Fruit fly (Drosophila melanogaster) whole organism, embryonic: Measurements from ENCODE around the gene ninaE.

ENCODE experiments used
- Awh ChIP-seq: fragments of 200-800 bp; sonication (Bioruptor generic); IDR thresholded peaks from 2 replicates; pipeline ENCODE4, ENCODE4 v1.3.6; 2022; ENCODE audit warnings: missing biosample characterization, missing genetic modification characterization
- CG11093 ChIP-seq: fragments of 200-800 bp; sonication (Bioruptor generic); IDR thresholded peaks from 3 replicates; pipeline ENCODE4 v1.3.6; 2022; ENCODE audit warnings: missing biosample characterization, missing genetic modification characterization
- CG12391 ChIP-seq: fragments of 200-800 bp; sonication (Bioruptor generic); optimal IDR thresholded peaks from 3 replicates; lab custom pipeline; 2018; ENCODE audit warnings: missing biosample characterization, mild to moderate bottlenecking, missing genetic modification characterization, moderate library complexity
- CG12744 ChIP-seq: fragments of 200-800 bp; sonication (Bioruptor generic); optimal IDR thresholded peaks from 2 replicates; lab custom pipeline; 2016; ENCODE audit warnings: missing biosample characterization, missing genetic modification characterization
- CG15514 ChIP-seq: fragments of 200-800 bp; sonication (Bioruptor generic); optimal IDR thresholded peaks from 3 replicates; lab custom pipeline; 2017; ENCODE audit warnings: missing biosample characterization, missing genetic modification characterization, mild to moderate bottlenecking, moderate library complexity, missing genetic modification reagents
- CG16815 ChIP-seq: fragments of 200-800 bp; sonication (Bioruptor generic); optimal IDR thresholded peaks from 3 replicates; lab custom pipeline; 2017; ENCODE audit warnings: missing biosample characterization, mild to moderate bottlenecking, missing genetic modification characterization
- CG17829 ChIP-seq: fragments of 200-800 bp; optimal IDR thresholded peaks from 2 replicates; lab custom pipeline; 2019; ENCODE audit warnings: missing biosample characterization, mild to moderate bottlenecking, missing genetic modification characterization, moderate library complexity
- CG17912 ChIP-seq: fragments of 200-800 bp; sonication (Bioruptor generic); optimal IDR thresholded peaks from 2 replicates; lab custom pipeline; 2018; ENCODE audit warnings: missing biosample characterization, mild to moderate bottlenecking, missing genetic modification characterization
- CG18619 ChIP-seq: fragments of 200-800 bp; sonication (Bioruptor generic); optimal IDR thresholded peaks from 3 replicates; lab custom pipeline; 2017; ENCODE audit warnings: missing biosample characterization, mild to moderate bottlenecking, missing genetic modification characterization
- CG3995 ChIP-seq: fragments of 200-800 bp; sonication (Bioruptor generic); optimal IDR thresholded peaks from 3 replicates; lab custom pipeline; 2016; ENCODE audit warnings: missing biosample characterization, missing genetic modification characterization
- CG4424 ChIP-seq: fragments of 200-800 bp; sonication (Bioruptor generic); optimal IDR thresholded peaks from 3 replicates; lab custom pipeline; 2016; ENCODE audit warnings: missing biosample characterization, missing genetic modification characterization
- CG4730 ChIP-seq: fragments of 200-800 bp; sonication (Bioruptor generic); IDR thresholded peaks from 2 replicates; pipeline ENCODE4 v1.3.6; 2022; ENCODE audit warnings: missing biosample characterization, missing genetic modification characterization
- CG6272 ChIP-seq: fragments of 200-800 bp; sonication (Bioruptor generic); IDR thresholded peaks from 2 replicates; pipeline ENCODE4 v1.3.6; 2022; ENCODE audit warnings: missing biosample characterization, missing genetic modification characterization
- CG6765 ChIP-seq: fragments of 200-800 bp; sonication (Bioruptor generic); optimal IDR thresholded peaks from 3 replicates; lab custom pipeline; 2017; ENCODE audit warnings: missing biosample characterization, mild to moderate bottlenecking, missing genetic modification characterization
- CG9727 ChIP-seq: fragments of 200-800 bp; sonication (Bioruptor generic); optimal IDR thresholded peaks from 3 replicates; lab custom pipeline; 2017; ENCODE audit warnings: missing biosample characterization, mild to moderate bottlenecking, missing genetic modification characterization
- CG9817 ChIP-seq: fragments of 200-800 bp; sonication (Bioruptor generic); optimal IDR thresholded peaks from 2 replicates; lab custom pipeline; 2018; ENCODE audit warnings: missing biosample characterization, mild to moderate bottlenecking, missing genetic modification characterization, moderate library complexity
- CHES-1-like ChIP-seq: fragments of 200-800 bp; sonication (Bioruptor generic); optimal IDR thresholded peaks from 2 replicates; lab custom pipeline; 2016; ENCODE audit warnings: missing biosample characterization, missing genetic modification characterization
- Dip3 ChIP-seq: fragments of 200-800 bp; sonication (Bioruptor generic); optimal IDR thresholded peaks from 3 replicates; lab custom pipeline; 2016; ENCODE audit warnings: missing biosample characterization, missing genetic modification characterization
- Dll ChIP-seq: fragments of 200-800 bp; sonication (Bioruptor generic); IDR thresholded peaks from 4 replicates; pipeline ENCODE4 v1.3.6; 2022; ENCODE audit warnings: missing biosample characterization, missing genetic modification characterization; ENCODE audit not compliant: partially characterized antibody
- Elba2 ChIP-seq: fragments of 200-800 bp; sonication (Bioruptor generic); optimal IDR thresholded peaks from 3 replicates; lab custom pipeline; 2016; ENCODE audit warnings: missing biosample characterization, missing genetic modification characterization
- Hmr ChIP-seq: fragments of 200-800 bp; sonication (Bioruptor generic); optimal IDR thresholded peaks from 3 replicates; lab custom pipeline; 2017; ENCODE audit warnings: mild to moderate bottlenecking, missing biosample characterization, missing genetic modification reagents, missing genetic modification characterization
- Hr39 ChIP-seq: fragments of >200 bp; optimal IDR thresholded peaks from 2 replicates; lab custom pipeline; 2017
- Hsf ChIP-seq: fragments of 200-800 bp; sonication (Bioruptor generic); optimal IDR thresholded peaks from 3 replicates; lab custom pipeline; 2016; ENCODE audit warnings: missing biosample characterization, missing genetic modification characterization
- Med ChIP-seq: fragments of 200-800 bp; sonication (Bioruptor generic); peaks from one replicate; lab custom pipeline; 2016; ENCODE audit warnings: missing biosample characterization, missing genetic modification characterization, mild to moderate bottlenecking, inconsistent platforms, moderate library complexity
- Myb ChIP-seq: fragments of 200-800 bp; sonication (Bioruptor generic); optimal IDR thresholded peaks from 2 replicates; lab custom pipeline; 2016; ENCODE audit warnings: missing biosample characterization, missing genetic modification characterization
- Side ChIP-seq: fragments of 200-800 bp; sonication (Bioruptor generic); optimal IDR thresholded peaks from 2 replicates; lab custom pipeline; 2016; ENCODE audit warnings: missing biosample characterization, missing genetic modification characterization
- Xrp1 ChIP-seq: fragments of 200-800 bp; sonication (Bioruptor generic); IDR thresholded peaks from 2 replicates; pipeline ENCODE4 v1.3.6; 2022; ENCODE audit warnings: missing biosample characterization, missing genetic modification characterization
- ara ChIP-seq: fragments of 200-800 bp; sonication (Bioruptor generic); IDR thresholded peaks from 2 replicates; pipeline ENCODE4 v1.3.6; 2022; ENCODE audit warnings: missing biosample characterization, missing genetic modification characterization
- bab2 ChIP-seq: fragments of 200-800 bp; sonication (Bioruptor generic); optimal IDR thresholded peaks from 2 replicates; lab custom pipeline; 2016; ENCODE audit warnings: missing biosample characterization, missing genetic modification characterization
- bcd ChIP-seq: fragments of 200-800 bp; sonication (Bioruptor generic); optimal IDR thresholded peaks from 2 replicates; lab custom pipeline; 2017; ENCODE audit warnings: missing biosample characterization, mild to moderate bottlenecking, missing genetic modification characterization
- croc ChIP-seq: fragments of 200-800 bp; sonication (Bioruptor generic); conservative IDR thresholded peaks from 3 replicates; pipeline ENCODE4 v1.3.6; 2022; ENCODE audit warnings: missing biosample characterization, missing genetic modification characterization
- crp ChIP-seq, 2 experiments: fragments of 200-800 bp; sonication (Bioruptor generic); optimal IDR thresholded peaks; 2 replicates in 1 of 2; 3 replicates in 1 of 2; lab custom pipeline; 2017; ENCODE audit warnings: missing biosample characterization in 2 of 2, missing genetic modification characterization in 2 of 2, mild to moderate bottlenecking in 1 of 2, moderate library complexity in 1 of 2
- exex ChIP-seq: fragments of 200-800 bp; sonication (Bioruptor generic); optimal IDR thresholded peaks from 4 replicates; lab custom pipeline; 2018; ENCODE audit warnings: missing biosample characterization, mild to moderate bottlenecking, missing genetic modification characterization, moderate library complexity
- fu2 ChIP-seq: fragments of 200-800 bp; sonication (Bioruptor generic); optimal IDR thresholded peaks from 2 replicates; lab custom pipeline; 2016; ENCODE audit warnings: missing biosample characterization, missing genetic modification characterization
- gcm ChIP-seq: fragments of 200-800 bp; sonication (Bioruptor generic); optimal IDR thresholded peaks from 2 replicates; lab custom pipeline; 2019; ENCODE audit warnings: missing biosample characterization, mild to moderate bottlenecking, missing genetic modification characterization, moderate library complexity
- gem ChIP-seq: fragments of 200-800 bp; sonication (Bioruptor generic); optimal IDR thresholded peaks from 2 replicates; lab custom pipeline; 2019; ENCODE audit warnings: missing biosample characterization, mild to moderate bottlenecking, missing genetic modification characterization, moderate library complexity
- jing ChIP-seq: fragments of 200-800 bp; sonication (Bioruptor generic); optimal IDR thresholded peaks from 2 replicates; lab custom pipeline; 2018; ENCODE audit warnings: missing biosample characterization, mild to moderate bottlenecking, missing genetic modification characterization
- jumu ChIP-seq: fragments of 200-800 bp; sonication (Bioruptor generic); optimal IDR thresholded peaks from 3 replicates; lab custom pipeline; 2016; ENCODE audit warnings: missing biosample characterization, missing genetic modification characterization
- peb ChIP-seq: fragments of 200-800 bp; sonication (Bioruptor generic); IDR thresholded peaks from 2 replicates; pipeline ENCODE4 v1.3.6; 2022; ENCODE audit warnings: missing biosample characterization, missing genetic modification characterization
- phol ChIP-seq: fragments of 200-800 bp; sonication (Bioruptor generic); optimal IDR thresholded peaks from 3 replicates; lab custom pipeline; 2018; ENCODE audit warnings: missing biosample characterization, mild to moderate bottlenecking, missing genetic modification characterization, moderate library complexity
- seq ChIP-seq: fragments of 200-800 bp; sonication (Bioruptor generic); IDR thresholded peaks from 2 replicates; pipeline ENCODE4 v1.3.6; 2022; ENCODE audit warnings: missing biosample characterization, missing genetic modification characterization
- slou ChIP-seq: fragments of 200-800 bp; sonication (Bioruptor generic); optimal IDR thresholded peaks from 3 replicates; lab custom pipeline; 2016; ENCODE audit warnings: missing biosample characterization, missing genetic modification characterization
- sna ChIP-seq: fragments of 200-800 bp; sonication (Bioruptor generic); IDR thresholded peaks from 2 replicates; pipeline ENCODE4 v1.3.6; 2022; ENCODE audit warnings: missing biosample characterization, missing genetic modification characterization; ENCODE audit not compliant: partially characterized antibody
- tap ChIP-seq: fragments of 200-800 bp; optimal IDR thresholded peaks from 3 replicates; lab custom pipeline; 2019; ENCODE audit warnings: missing biosample characterization, mild to moderate bottlenecking, missing genetic modification characterization, moderate library complexity
- tgo ChIP-seq: fragments of 200-800 bp; sonication (Bioruptor generic); IDR thresholded peaks from 3 replicates; pipeline ENCODE4 v1.3.6; 2022; ENCODE audit warnings: missing biosample characterization, missing genetic modification characterization
- toy ChIP-seq: fragments of 200-800 bp; sonication (Bioruptor generic); IDR thresholded peaks from 2 replicates; pipeline ENCODE4 v1.3.6; 2022; ENCODE audit warnings: missing biosample characterization, missing genetic modification characterization
- trem ChIP-seq: fragments of 200-800 bp; optimal IDR thresholded peaks from 3 replicates; lab custom pipeline; 2019; ENCODE audit warnings: missing biosample characterization, mild to moderate bottlenecking, missing genetic modification characterization, moderate library complexity
- ttk ChIP-seq: fragments of 200-800 bp; sonication (Bioruptor generic); IDR thresholded peaks from 2 replicates; pipeline ENCODE4 v2.1.2; 2022; ENCODE audit warnings: missing biosample characterization, missing genetic modification characterization
- twi ChIP-seq: fragments of 200-800 bp; optimal IDR thresholded peaks from 2 replicates; lab custom pipeline; 2019; ENCODE audit warnings: missing biosample characterization, mild to moderate bottlenecking, missing genetic modification characterization, moderate library complexity
- vvl ChIP-seq: fragments of 200-800 bp; sonication (Bioruptor generic); IDR thresholded peaks from 2 replicates; pipeline ENCODE4 v1.3.6; 2022; ENCODE audit warnings: missing biosample characterization, missing genetic modification characterization
- wor ChIP-seq: fragments of 200-800 bp; sonication (Bioruptor generic); IDR thresholded peaks from 2 replicates; pipeline ENCODE4 v1.3.6; 2022; ENCODE audit warnings: missing biosample characterization, missing genetic modification characterization
- zfh1 ChIP-seq: fragments of 200-800 bp; sonication (Bioruptor generic); IDR thresholded peaks from 3 replicates; pipeline ENCODE4 v1.3.6; 2022; ENCODE audit warnings: missing biosample characterization, missing genetic modification characterization

Gene ninaE

DNA sequence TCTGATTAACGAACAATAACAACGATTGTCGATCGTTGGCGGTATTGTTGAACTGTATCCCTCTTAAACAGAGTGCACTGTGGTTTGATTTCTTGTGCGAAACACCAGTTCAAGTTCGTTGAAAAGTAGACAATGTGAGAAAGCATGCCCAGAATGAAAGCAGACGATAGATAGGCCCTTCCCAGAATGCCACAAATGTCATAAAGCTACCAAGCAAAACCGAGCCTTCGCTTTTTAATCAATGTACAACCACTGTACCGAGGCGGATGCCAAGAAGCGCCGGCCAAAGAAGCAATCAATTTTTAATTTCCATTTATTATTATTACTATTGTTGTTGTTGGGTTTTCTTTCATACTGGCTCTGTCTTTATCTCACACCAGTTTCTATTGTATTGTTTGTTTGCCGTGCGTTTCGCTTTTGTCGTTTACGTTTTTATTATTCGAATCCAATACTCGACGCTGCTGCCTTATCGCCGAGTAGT, 20.9 kb upstream of the ninaE start (continued):
- peak; percentile 78 for TF ChIP-seq wor (GFP tag; lab: Robert Waterston, UW)
- TF ChIP-seq fu2 (GFP tag; lab: Kevin White, UChicago) = peak; percentile 64
- TF ChIP-seq Side (GFP tag; lab: Kevin White, UChicago) = peak; percentile 53
- peak; percentile 67 for TF ChIP-seq CHES-1-like (GFP tag; lab: Kevin White, UChicago)
- TF ChIP-seq seq (GFP tag; lab: Robert Waterston, UW) = peak; percentile 93
- peak; percentile 35 for TF ChIP-seq trem (tag; lab: Kevin White, UChicago)
- peak; percentile 65 for TF ChIP-seq Myb (GFP tag; lab: Kevin White, UChicago)
- TF ChIP-seq Med (GFP tag; lab: Kevin White, UChicago) = peak; percentile 96
- no peak for TF ChIP-seq CG6765 (GFP tag; lab: Kevin White, UChicago)
- TF ChIP-seq exex (tag; lab: Kevin White, UChicago) = peak; percentile 87
- TF ChIP-seq sna (GFP tag; lab: Robert Waterston, UW) = no peak
- TF ChIP-seq toy = no peak
- TF ChIP-seq Dll = no peak
- TF ChIP-seq CG12744 (GFP tag; lab: Kevin White, UChicago) = peak; percentile 69
- peak; percentile 51 for TF ChIP-seq Dip3 (GFP tag; lab: Kevin White, UChicago)
- TF ChIP-seq tgo (GFP tag; lab: Robert Waterston, UW) = peak; percentile 86
- no peak for TF ChIP-seq Hr39 (lab: Kevin White, UChicago)
- peak; percentile 67 for TF ChIP-seq gcm
- no peak for TF ChIP-seq slou
- peak; percentile 67 for TF ChIP-seq peb (GFP tag; lab: Robert Waterston, UW)
- peak; percentile 82 for TF ChIP-seq ara (GFP tag; lab: Robert Waterston, UW)
- TF ChIP-seq Elba2 (GFP tag; lab: Kevin White, UChicago) = no peak
- TF ChIP-seq CG15514 (GFP tag; lab: Kevin White, UChicago) = peak; percentile 74
- peak; percentile 74 for TF ChIP-seq tap (tag; lab: Kevin White, UChicago)
- peak; percentile 77 for TF ChIP-seq CG18619 (GFP tag; lab: Kevin White, UChicago)
- peak; percentile 87 for TF ChIP-seq zfh1 (GFP tag; lab: Robert Waterston, UW)
- TF ChIP-seq gem = peak; percentile 89
- peak; percentile 68 for TF ChIP-seq CG16815 (GFP tag; lab: Kevin White, UChicago)
- TF ChIP-seq Hsf (GFP tag; lab: Kevin White, UChicago) = peak; percentile 87
- TF ChIP-seq bcd (GFP tag; lab: Kevin White, UChicago) = peak; percentile 72
- TF ChIP-seq CG9817 = peak; percentile 65
- no peak for TF ChIP-seq twi (tag; lab: Kevin White, UChicago)
- peak; percentile 76 for TF ChIP-seq phol (tag; lab: Kevin White, UChicago)
- peak; percentile 72 for TF ChIP-seq jumu (GFP tag; lab: Kevin White, UChicago)
- peak; percentile 82 for TF ChIP-seq CG4424 (GFP tag; lab: Kevin White, UChicago)
- peak; percentile 87 for TF ChIP-seq Awh (GFP tag; lab: Robert Waterston, UW)
- no peak for TF ChIP-seq CG17912 (GFP tag; lab: Kevin White, UChicago)
- peak; percentile 29 for TF ChIP-seq CG3995
- peak; percentile 47 for TF ChIP-seq CG17829 (tag; lab: Kevin White, UChicago)
- TF ChIP-seq vvl (GFP tag; lab: Robert Waterston, UW) = peak; percentile 94
- TF ChIP-seq CG11093 (GFP tag; lab: Robert Waterston, UW) = 0 out of 3 replicates have a peak, but pooled peaks have one; percentile 44
- peak; percentile 58; the same call in 1 of the 2 replicates for TF ChIP-seq CG6272
- TF ChIP-seq CG12391 (tag; lab: Kevin White, UChicago) = peak; percentile 80
- peak; percentile 86 for TF ChIP-seq Xrp1 (GFP tag; lab: Robert Waterston, UW)
- TF ChIP-seq Hmr (GFP tag; lab: Kevin White, UChicago) = peak; percentile 80
- TF ChIP-seq CG4730 (GFP tag; lab: Robert Waterston, UW) = peak; percentile 77
- peak; percentile 56 for TF ChIP-seq croc (GFP tag; lab: Robert Waterston, UW)
- TF ChIP-seq bab2 (GFP tag; lab: Kevin White, UChicago) = peak; percentile 52
- peak; percentile 62 for TF ChIP-seq CG9727 (GFP tag; lab: Kevin White, UChicago)
- TF ChIP-seq jing (GFP tag; lab: Kevin White, UChicago) = peak; percentile 72
- no peak for TF ChIP-seq crp (GFP tag; optimal IDR thresholded peaks at IDR 0.05; lab: Kevin White, UChicago)
- TF ChIP-seq ttk (GFP tag; lab: Robert Waterston, UW) = peak; percentile 82
